Worm (Caenorhabditis elegans) whole organism, late embryonic: ENCODE results near the gene nspg-1.

Experiments
- T23F11.4 ChIP-seq: fragments of 200-800 bp; sonication (Bioruptor generic); optimal IDR thresholded peaks from 2 replicates; lab custom pipeline; 2018; ENCODE audit warnings: mild to moderate bottlenecking, missing genetic modification characterization, missing compliant biosample characterization
- ama-1 ChIP-seq: fragments of 150-350 bp; optimal IDR thresholded peaks from 2 replicates; lab custom pipeline; 2014
- ceh-22 ChIP-seq: sonication (generic microtip); optimal IDR thresholded peaks from 2 replicates; lab custom pipeline; 2017; ENCODE audit warnings: missing biosample characterization, missing genetic modification characterization
- fkh-10 ChIP-seq: fragments of 150-350 bp; optimal IDR thresholded peaks from 2 replicates; lab custom pipeline; 2014; ENCODE audit warnings: missing biosample characterization, missing genetic modification reagents, missing genetic modification characterization
- madf-2 ChIP-seq: sonication (generic microtip); optimal IDR thresholded peaks from 2 replicates; lab custom pipeline; 2017; ENCODE audit warnings: missing genetic modification characterization, missing compliant biosample characterization
- odd-2 ChIP-seq: sonication (generic microtip); optimal IDR thresholded peaks from 2 replicates; lab custom pipeline; 2017; ENCODE audit warnings: antibody characterized with exemption, mild to moderate bottlenecking, missing genetic modification characterization, missing compliant biosample characterization
- pag-3 ChIP-seq: sonication (generic microtip); optimal IDR thresholded peaks from 2 replicates; lab custom pipeline; 2016; ENCODE audit warnings: missing compliant biosample characterization, missing genetic modification characterization, borderline replicate concordance
- pha-4 ChIP-seq: fragments of 150-350 bp; optimal IDR thresholded peaks from 2 replicates; lab custom pipeline; 2018; ENCODE audit warnings: missing biosample characterization, missing genetic modification reagents, missing genetic modification characterization
- pqm-1 ChIP-seq: sonication (generic microtip); optimal IDR thresholded peaks from 2 replicates; lab custom pipeline; 2016; ENCODE audit warnings: missing genetic modification characterization, missing compliant biosample characterization
- pros-1 ChIP-seq: fragments of 150-350 bp; optimal IDR thresholded peaks from 2 replicates; lab custom pipeline; 2014; ENCODE audit warnings: missing biosample characterization, missing genetic modification reagents, missing genetic modification characterization
- sox-4 ChIP-seq: sonication (generic microtip); optimal IDR thresholded peaks from 2 replicates; lab custom pipeline; 2017; ENCODE audit warnings: mild to moderate bottlenecking, missing genetic modification characterization, inconsistent platforms, missing compliant biosample characterization
- tbx-7 ChIP-seq: sonication (generic microtip); optimal IDR thresholded peaks from 2 replicates; lab custom pipeline; 2016; ENCODE audit warnings: missing genotype, missing genetic modification characterization, missing compliant biosample characterization
- unc-42 ChIP-seq: sonication (generic microtip); optimal IDR thresholded peaks from 2 replicates; lab custom pipeline; 2016; ENCODE audit warnings: missing genotype, missing genetic modification characterization, missing compliant biosample characterization

ce11 chrV:12815386-12815785, 52.5 kb downstream of the nspg-1 start:
- TF ChIP-seq pqm-1 (tag; lab: Kevin White, UChicago) (no peak), pha-4 (tag; lab: Kevin White, UChicago) (no peak), ceh-22 (no peak), tbx-7 (tag; lab: Kevin White, UChicago) (no peak), madf-2 (tag; lab: Kevin White, UChicago) (no peak), ama-1 (lab: Kevin White, UChicago) (no peak), T23F11.4 (GFP tag; lab: Kevin White, UChicago) (no peak), sox-4 (tag; lab: Kevin White, UChicago) (no peak), unc-42 (no peak), pros-1 (tag; lab: Kevin White, UChicago) (no peak), fkh-10 (GFP tag; lab: Kevin White, UChicago) (no peak), odd-2 (tag; lab: Kevin White, UChicago) (no peak), pag-3 (tag; lab: Kevin White, UChicago) (no peak)
